Fruit fly (Drosophila melanogaster) whole organism: ENCODE results near the gene CG7231.

Experiments used
- CG8478 ChIP-seq: fragments of >200 bp; optimal IDR thresholded peaks from 2 replicates; lab custom pipeline; 2018; ENCODE audit warnings: inconsistent platforms
- EcR ChIP-seq, 2 experiments: fragments of >200 bp; optimal IDR thresholded peaks; 2 replicates each; lab custom pipeline; 2017; ENCODE audit warnings: missing biosample characterization in 2 of 2, missing genetic modification characterization in 2 of 2, missing genetic modification reagents in 2 of 2
- psq ChIP-seq: fragments of >200 bp; optimal IDR thresholded peaks from 2 replicates; lab custom pipeline; 2017
- usp ChIP-seq: fragments of >200 bp; optimal IDR thresholded peaks from 2 replicates; lab custom pipeline; 2017; ENCODE audit warnings: missing biosample characterization, missing genetic modification characterization, mixed read lengths

DNA sequence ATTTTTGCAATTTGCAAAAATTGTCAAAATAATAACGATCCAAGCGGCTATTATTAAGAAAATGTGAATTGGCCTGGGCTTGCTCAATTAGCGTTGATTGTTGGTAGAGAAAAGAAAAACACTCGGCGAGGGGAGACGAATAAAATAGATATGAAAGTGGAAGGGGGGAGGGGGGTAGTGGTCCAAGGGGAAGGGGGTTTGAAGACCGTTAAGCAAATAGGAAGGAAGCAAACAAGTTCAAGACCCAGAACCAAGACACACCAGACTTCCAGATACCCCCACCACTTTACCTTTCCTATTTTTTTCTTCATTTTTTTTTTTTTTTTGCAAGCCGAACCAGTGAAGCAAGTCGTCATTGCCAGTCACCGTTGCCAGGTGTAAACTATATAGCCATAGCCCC is 14.4 kb upstream of the CG7231 start:
- no peak for TF ChIP-seq EcR (GFP tag; optimal IDR thresholded peaks at IDR 0.05; lab: Kevin White, UChicago)
- no peak for TF ChIP-seq CG8478 (lab: Kevin White, UChicago)
- no peak for TF ChIP-seq psq
- TF ChIP-seq usp (GFP tag; lab: Kevin White, UChicago): no peak
